Worm (Caenorhabditis elegans): ENCODE results near the gene inpp-5K.

ce11 chrIII:8202754-8203153 is 41.6 kb upstream of the inpp-5K start, which contains the start of gene snb-5:
- TF ChIP-seq med-1 (GFP tag; optimal IDR thresholded peaks at IDR 0.05; ENCODE audit: insufficient read depth) (no peak), ztf-23 (GFP tag; IDR thresholded peaks at IDR 0.05) (no peak), ztf-29 (GFP tag; IDR thresholded peaks at IDR 0.05) (no peak), cog-1 (tag; optimal IDR thresholded peaks at IDR 0.05) (no peak), tab-1 (GFP tag; IDR thresholded peaks at IDR 0.05) (no peak), ref-1 (GFP tag; conservative IDR thresholded peaks at IDR 0.05) (no peak), flt-1 (GFP tag; IDR thresholded peaks at IDR 0.05) (no peak)

Data from whole organism, midembryonic.